Worm (Caenorhabditis elegans): ENCODE data around the gene ncx-1.
A peak's percentile ranks its signal among the peaks of the same experiment; 100 is the strongest.

The ncx-1 gene

ce11 chrV:20163105-20163449, 42.6 kb upstream of the ncx-1 start (continued):
- peak; percentile 90 for TF ChIP-seq zfp-3 (GFP tag; conservative IDR thresholded peaks at IDR 0.05)
- no peak for TF ChIP-seq zfp-2 (tag; optimal IDR thresholded peaks at IDR 0.05)
- TF ChIP-seq mes-2 (tag; optimal IDR thresholded peaks at IDR 0.05; ENCODE audit: poor library complexity, severe bottlenecking), result peak; percentile 18
- TF ChIP-seq R02D3.7 (tag; optimal IDR thresholded peaks at IDR 0.05), result no peak
- 0 out of 2 replicates have a peak, but pooled peaks have one; percentile 28 for TF ChIP-seq php-3 (GFP tag; IDR thresholded peaks at IDR 0.05)
- no peak for TF ChIP-seq attf-4 (tag; optimal IDR thresholded peaks at IDR 0.05)
- no peak for TF ChIP-seq zip-11 (GFP tag; IDR thresholded peaks at IDR 0.05)
- TF ChIP-seq daf-19 (GFP tag; conservative IDR thresholded peaks at IDR 0.05), result no peak
- TF ChIP-seq daf-16 (GFP tag; optimal IDR thresholded peaks at IDR 0.05), result no peak
- peak; percentile 51 for TF ChIP-seq daf-16 (tag; optimal IDR thresholded peaks at IDR 0.05)
- no peak for TF ChIP-seq nhr-6 (tag; optimal IDR thresholded peaks at IDR 0.05)
- peak; percentile 65 for TF ChIP-seq ama-1 (optimal IDR thresholded peaks at IDR 0.05)
- TF ChIP-seq mep-1 (tag; optimal IDR thresholded peaks at IDR 0.05), result no peak
- TF ChIP-seq mdt-29 (GFP tag; IDR thresholded peaks at IDR 0.05), result no peak; the same call in 1 of the 2 replicates

DNA sequence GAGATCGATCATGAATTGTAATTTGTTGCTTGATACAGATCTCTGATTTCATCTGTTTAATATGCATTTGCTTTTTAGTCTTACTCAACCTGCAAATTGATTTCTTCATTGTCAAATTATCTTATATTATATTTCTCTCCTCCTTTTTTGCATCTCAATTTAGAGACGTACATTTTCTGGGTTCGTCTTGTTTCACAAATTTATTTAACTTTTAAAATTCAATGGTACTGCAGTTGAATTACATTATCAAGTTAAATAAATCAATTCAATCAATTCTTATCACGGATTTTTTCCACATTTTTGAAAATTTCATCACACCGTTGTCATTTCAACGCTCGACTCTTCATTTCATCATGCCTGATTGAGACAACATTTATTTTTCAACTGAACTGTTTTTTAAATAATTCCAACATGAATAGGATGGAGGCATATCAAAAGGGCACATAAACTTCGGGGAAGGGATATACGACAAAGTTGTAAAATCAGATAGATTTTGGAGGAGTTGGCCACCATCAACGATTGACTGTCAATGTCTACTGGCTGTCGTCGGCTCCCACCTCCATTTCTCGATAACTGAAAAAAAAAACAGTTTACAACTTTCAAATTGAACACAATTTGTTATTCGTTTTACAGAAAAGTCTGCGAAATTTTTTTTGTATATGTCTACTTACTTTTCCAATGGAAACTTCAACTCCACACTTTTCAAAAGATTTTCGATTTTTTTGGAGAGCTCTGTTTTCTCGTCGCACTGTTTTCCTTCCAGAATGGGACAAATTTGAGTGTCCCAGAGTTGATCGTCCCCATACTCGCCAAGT, 42.0 kb upstream of the ncx-1 start:
- peak; percentile 18; the same call in 1 of the 2 replicates for TF ChIP-seq ctbp-1 (GFP tag; IDR thresholded peaks at IDR 0.05)
- 0 out of 2 replicates have a peak, but pooled peaks have one; percentile 8 for TF ChIP-seq nhr-41 (GFP tag; IDR thresholded peaks at IDR 0.05)
- TF ChIP-seq zfp-2 (tag; optimal IDR thresholded peaks at IDR 0.05), result no peak
- no peak for TF ChIP-seq unc-39 (tag; optimal IDR thresholded peaks at IDR 0.05)
- TF ChIP-seq hif-1 (tag; optimal IDR thresholded peaks at IDR 0.05), result no peak
- TF ChIP-seq dmd-8 (GFP tag; IDR thresholded peaks at IDR 0.05), result no peak
- TF ChIP-seq skn-1 (tag; optimal IDR thresholded peaks at IDR 0.05), result no peak
- no peak for TF ChIP-seq nhr-6 (tag; optimal IDR thresholded peaks at IDR 0.05)
- no peak for TF ChIP-seq unc-62 (GFP tag; optimal IDR thresholded peaks at IDR 0.05 in 1 of 2)
- TF ChIP-seq unc-62 (tag; optimal IDR thresholded peaks at IDR 0.05), result no peak
- TF ChIP-seq zfp-3 (GFP tag; conservative IDR thresholded peaks at IDR 0.05), result peak; percentile 90
- no peak for TF ChIP-seq tag-97 (GFP tag; IDR thresholded peaks at IDR 0.05)
- 0 out of 2 replicates have a peak, but pooled peaks have one; percentile 57 for TF ChIP-seq Y75B8A.6 (GFP tag; IDR thresholded peaks at IDR 0.05)
- no peak for TF ChIP-seq snpc-1.2 (GFP tag; IDR thresholded peaks at IDR 0.05)
- no peak for TF ChIP-seq daf-8 (GFP tag; IDR thresholded peaks at IDR 0.05)
- peak in 1 of 2 experiments; percentile 16 for TF ChIP-seq daf-16 (GFP tag; optimal IDR thresholded peaks at IDR 0.05)
- peak; percentile 74 for TF ChIP-seq daf-16 (tag; optimal IDR thresholded peaks at IDR 0.05)
- TF ChIP-seq duxl-1 (tag; optimal IDR thresholded peaks at IDR 0.05; ENCODE audit: poor library complexity), result no peak
- TF ChIP-seq mxl-3 (GFP tag; optimal IDR thresholded peaks at IDR 0.05), result no peak
- TF ChIP-seq Y48G9A.11 (GFP tag; IDR thresholded peaks at IDR 0.05), result no peak
- no peak for TF ChIP-seq mxl-2 (GFP tag; conservative IDR thresholded peaks at IDR 0.05)
- TF ChIP-seq nhr-28 (tag; optimal IDR thresholded peaks at IDR 0.05), result no peak
- TF ChIP-seq madf-5 (GFP tag; IDR thresholded peaks at IDR 0.05), result peak in 1 of 2 experiments; percentile 49; a peak in 1 of 4 replicates
- TF ChIP-seq hmg-1.1 (GFP tag; IDR thresholded peaks at IDR 0.05), result no peak
- TF ChIP-seq lin-13 (GFP tag; optimal IDR thresholded peaks at IDR 0.05), result peak; percentile 12
- no peak for TF ChIP-seq ceh-62 (tag; optimal IDR thresholded peaks at IDR 0.05)
- TF ChIP-seq tra-1 (GFP tag; IDR thresholded peaks at IDR 0.05), result no peak
- TF ChIP-seq lin-38 (GFP tag; IDR thresholded peaks at IDR 0.05), result peak; percentile 56
- TF ChIP-seq spr-1 (tag; optimal IDR thresholded peaks at IDR 0.05), result no peak
- TF ChIP-seq nhr-10 (tag; optimal IDR thresholded peaks at IDR 0.05), result no peak
- TF ChIP-seq dmd-9 (GFP tag; IDR thresholded peaks at IDR 0.05), result no peak
- TF ChIP-seq lir-3 (tag; optimal IDR thresholded peaks at IDR 0.05), result no peak
- peak; percentile 30; the same call in 1 of the 2 replicates for TF ChIP-seq arid-1 (GFP tag; conservative IDR thresholded peaks at IDR 0.05)
- TF ChIP-seq zip-2 (tag; optimal IDR thresholded peaks at IDR 0.05), result peak; percentile 30
- TF ChIP-seq lin-39 (tag; optimal IDR thresholded peaks at IDR 0.05), result no peak
- TF ChIP-seq ztf-11 (tag; optimal IDR thresholded peaks at IDR 0.05), result no peak
- TF ChIP-seq ztf-7 (tag; optimal IDR thresholded peaks at IDR 0.05), result no peak
- no peak for TF ChIP-seq nhr-77 (tag; optimal IDR thresholded peaks at IDR 0.05)
- no peak for TF ChIP-seq ZK546.5 (tag; optimal IDR thresholded peaks at IDR 0.05)
- TF ChIP-seq lin-15B (tag; optimal IDR thresholded peaks at IDR 0.05), result no peak
